Worm (Caenorhabditis elegans): Measurements from ENCODE around the gene immp-1.

ce11 chrIII:11822407-11822806 is 47.7 kb downstream of the immp-1 start, which contains the start of gene maa-1:
- TF ChIP-seq W03F9.2 (tag; optimal IDR thresholded peaks at IDR 0.05) (no peak), dao-5 (tag; optimal IDR thresholded peaks at IDR 0.05) (no peak)
